Worm (Caenorhabditis elegans) whole organism, L4 larva: Measurements from ENCODE around the gene cysl-4.

Experiments
- R02D3.7 ChIP-seq: fragments of 150-350 bp; sonication (generic microtip); optimal IDR thresholded peaks from 3 replicates; lab custom pipeline; 2014; ENCODE audit warnings: missing biosample characterization, missing genetic modification characterization
- T26A8.4 ChIP-seq: fragments of 200-800 bp; sonication (Bioruptor generic); IDR thresholded peaks from 2 replicates; pipeline ENCODE4 v1.3.6; 2022; ENCODE audit warnings: missing genetic modification characterization, missing compliant biosample characterization
- Y5F2A.4 ChIP-seq: fragments of 200-800 bp; sonication (Bioruptor generic); optimal IDR thresholded peaks from 2 replicates; lab custom pipeline; 2018; ENCODE audit warnings: mild to moderate bottlenecking, missing genetic modification characterization, missing compliant biosample characterization
- aly-2 ChIP-seq: sonication (generic microtip); optimal IDR thresholded peaks from 2 replicates; lab custom pipeline; 2018; ENCODE audit warnings: missing biosample characterization, missing genetic modification characterization
- ama-1 ChIP-seq: fragments of 150-350 bp; optimal IDR thresholded peaks from 2 replicates; lab custom pipeline; 2014; ENCODE audit warnings: inconsistent platforms, mixed read lengths
- arid-1 ChIP-seq: fragments of 200-800 bp; sonication (Bioruptor generic); conservative IDR thresholded peaks from 2 replicates; pipeline ENCODE4 v1.3.6; 2022; ENCODE audit warnings: missing genetic modification reagents, missing genetic modification characterization, missing compliant biosample characterization
- attf-4 ChIP-seq: sonication (generic microtip); optimal IDR thresholded peaks from 3 replicates; lab custom pipeline; 2017; ENCODE audit warnings: missing biosample characterization, missing genetic modification characterization
- ceh-28 ChIP-seq: fragments of 150-350 bp; optimal IDR thresholded peaks from 2 replicates; lab custom pipeline; 2014; ENCODE audit warnings: missing biosample characterization, missing genetic modification reagents, missing genetic modification characterization
- ceh-32 ChIP-seq: sonication (generic microtip); optimal IDR thresholded peaks from 2 replicates; lab custom pipeline; 2016; ENCODE audit warnings: mild to moderate bottlenecking, missing genetic modification characterization, missing compliant biosample characterization; ENCODE audit not compliant: poor library complexity
- ceh-44 ChIP-seq: fragments of 200-800 bp; sonication (Bioruptor generic); IDR thresholded peaks from 2 replicates; pipeline ENCODE4 v1.3.6; 2022; ENCODE audit warnings: missing genetic modification reagents, missing genetic modification characterization, missing compliant biosample characterization
- ceh-82 ChIP-seq: sonication (generic microtip); optimal IDR thresholded peaks from 2 replicates; lab custom pipeline; 2017; ENCODE audit warnings: missing biosample characterization, missing genetic modification characterization
- ces-1 ChIP-seq: fragments of 150-350 bp; sonication (generic microtip); optimal IDR thresholded peaks from 4 replicates; lab custom pipeline; 2014; ENCODE audit warnings: missing biosample characterization, missing genetic modification reagents, missing genetic modification characterization
- cey-2 ChIP-seq: sonication (generic microtip); optimal IDR thresholded peaks from 3 replicates; lab custom pipeline; 2017; ENCODE audit warnings: missing genetic modification characterization, mild to moderate bottlenecking, missing compliant biosample characterization, antibody characterized with exemption, borderline replicate concordance; ENCODE audit not compliant: insufficient read depth
- dmd-6 ChIP-seq: fragments of 200-800 bp; sonication (Bioruptor generic); IDR thresholded peaks from 2 replicates; pipeline ENCODE4 v1.3.6; 2022; ENCODE audit warnings: missing genetic modification reagents, missing genetic modification characterization, missing compliant biosample characterization
- dmd-9 ChIP-seq: fragments of 200-800 bp; sonication (Bioruptor generic); IDR thresholded peaks from 2 replicates; pipeline ENCODE4 v1.3.6; 2022; ENCODE audit warnings: missing genetic modification reagents, missing genetic modification characterization, missing compliant biosample characterization
- duxl-1 ChIP-seq: sonication (generic microtip); optimal IDR thresholded peaks from 2 replicates; lab custom pipeline; 2016; ENCODE audit warnings: mild to moderate bottlenecking, missing genetic modification characterization, moderate library complexity, missing compliant biosample characterization; ENCODE audit not compliant: poor library complexity
- egl-27 ChIP-seq: sonication (generic microtip); optimal IDR thresholded peaks from 3 replicates; lab custom pipeline; 2017; ENCODE audit warnings: missing biosample characterization, missing genetic modification reagents, missing genetic modification characterization
- egl-43 ChIP-seq: fragments of 200-800 bp; sonication (Bioruptor generic); IDR thresholded peaks from 2 replicates; pipeline ENCODE4 v1.3.6; 2022; ENCODE audit warnings: missing genetic modification reagents, missing genetic modification characterization, missing compliant biosample characterization
- fkh-10 ChIP-seq: fragments of 150-350 bp; optimal IDR thresholded peaks from 2 replicates; lab custom pipeline; 2014; ENCODE audit warnings: missing biosample characterization, missing genetic modification reagents, missing genetic modification characterization
- gei-8 ChIP-seq: fragments of 200-800 bp; sonication (Bioruptor generic); optimal IDR thresholded peaks from 2 replicates; lab custom pipeline; 2018; ENCODE audit warnings: mild to moderate bottlenecking, missing genetic modification characterization, missing compliant biosample characterization
- lin-39 ChIP-seq: fragments of 150-350 bp; optimal IDR thresholded peaks from 2 replicates; lab custom pipeline; 2014; ENCODE audit warnings: missing biosample characterization, missing genetic modification reagents, missing genetic modification characterization
- madf-9 ChIP-seq: fragments of 200-800 bp; sonication (Bioruptor generic); conservative IDR thresholded peaks from 2 replicates; pipeline ENCODE4 v1.3.6; 2022; ENCODE audit warnings: missing genetic modification reagents, missing genetic modification characterization, missing compliant biosample characterization
- mxl-2 ChIP-seq: fragments of 200-800 bp; sonication (Bioruptor generic); conservative IDR thresholded peaks from 2 replicates; pipeline ENCODE4 v1.3.6; 2022; ENCODE audit warnings: missing genetic modification reagents, missing genetic modification characterization, missing compliant biosample characterization
- mxl-3 ChIP-seq: fragments of 200-800 bp; sonication (Bioruptor generic); optimal IDR thresholded peaks from 2 replicates; lab custom pipeline; 2018; ENCODE audit warnings: mild to moderate bottlenecking, missing genetic modification characterization, missing compliant biosample characterization
- nhr-102 ChIP-seq: sonication (generic microtip); optimal IDR thresholded peaks from 2 replicates; lab custom pipeline; 2016; ENCODE audit warnings: mild to moderate bottlenecking, missing genetic modification characterization, moderate library complexity, missing compliant biosample characterization
- nhr-11 ChIP-seq: fragments of 150-350 bp; optimal IDR thresholded peaks from 2 replicates; lab custom pipeline; 2014; ENCODE audit warnings: missing biosample characterization, missing genetic modification characterization
- nhr-237 ChIP-seq: sonication (generic microtip); optimal IDR thresholded peaks from 2 replicates; lab custom pipeline; 2017; ENCODE audit warnings: missing biosample characterization, missing genetic modification characterization
- nhr-28 ChIP-seq: fragments of 150-350 bp; optimal IDR thresholded peaks from 2 replicates; lab custom pipeline; 2014; ENCODE audit warnings: missing biosample characterization, missing genetic modification characterization
- nhr-42 ChIP-seq: fragments of 200-800 bp; sonication (Bioruptor generic); IDR thresholded peaks from 2 replicates; pipeline ENCODE4 v1.3.6; 2022; ENCODE audit warnings: missing genetic modification characterization, missing compliant biosample characterization
- nhr-48 ChIP-seq: sonication (generic microtip); optimal IDR thresholded peaks from 2 replicates; lab custom pipeline; 2016; ENCODE audit warnings: mild to moderate bottlenecking, missing genetic modification characterization, missing compliant biosample characterization
- sdz-12 ChIP-seq: fragments of 200-800 bp; sonication (Bioruptor generic); optimal IDR thresholded peaks from 2 replicates; lab custom pipeline; 2018; ENCODE audit warnings: mild to moderate bottlenecking, missing genetic modification characterization, missing compliant biosample characterization
- snpc-4 ChIP-seq: fragments of 150-350 bp; optimal IDR thresholded peaks from 2 replicates; lab custom pipeline; 2014; ENCODE audit warnings: missing biosample characterization, missing genetic modification characterization
- spr-3 ChIP-seq: fragments of 200-800 bp; sonication (Bioruptor generic); optimal IDR thresholded peaks from 2 replicates; lab custom pipeline; 2018; ENCODE audit warnings: mild to moderate bottlenecking, missing genetic modification characterization, missing compliant biosample characterization
- unc-62 ChIP-seq, 3 experiments: fragments of 150-350 bp in 1 of 3; sonication (generic microtip); optimal IDR thresholded peaks in 2 of 3; peaks in 1 of 3; 1 replicate in 1 of 3; 2 replicates in 2 of 3; lab custom pipeline; 2014 to 2017; ENCODE audit warnings: missing biosample characterization in 3 of 3, missing genetic modification characterization in 3 of 3, missing genetic modification reagents in 3 of 3, missing genotype in 1 of 3
- zag-1 ChIP-seq: fragments of 150-350 bp; optimal IDR thresholded peaks from 2 replicates; lab custom pipeline; 2014; ENCODE audit warnings: missing biosample characterization, missing genetic modification characterization
- zfp-2 ChIP-seq: sonication (generic microtip); optimal IDR thresholded peaks from 2 replicates; lab custom pipeline; 2016; ENCODE audit warnings: mild to moderate bottlenecking, missing genetic modification characterization, missing compliant biosample characterization
- zip-2 ChIP-seq: fragments of 150-350 bp; optimal IDR thresholded peaks from 2 replicates; lab custom pipeline; 2014; ENCODE audit warnings: missing biosample characterization, missing genetic modification characterization
- ztf-11 ChIP-seq: fragments of 150-350 bp; optimal IDR thresholded peaks from 2 replicates; lab custom pipeline; 2014; ENCODE audit warnings: missing biosample characterization, missing genetic modification characterization

Gene cysl-4

DNA sequence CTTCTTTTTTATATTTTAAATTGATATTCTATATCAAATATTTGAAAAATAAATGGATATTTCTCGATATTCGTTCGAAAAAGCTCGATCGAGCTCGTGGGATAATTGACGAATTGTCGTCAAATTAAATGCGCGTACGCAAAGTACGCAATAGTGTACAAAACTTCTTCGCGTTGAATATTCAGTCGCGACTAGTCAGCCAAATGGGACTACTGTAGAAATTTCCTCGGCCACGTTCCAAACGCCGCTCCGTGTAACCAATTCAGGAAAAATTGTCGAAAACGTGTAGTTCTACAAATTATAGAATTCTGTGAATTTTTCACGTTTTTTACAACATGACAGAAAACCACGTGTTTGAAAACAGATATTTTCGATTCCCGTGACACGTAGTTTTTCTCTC lies 3.7 kb downstream of the cysl-4 start (continued):
- TF ChIP-seq ceh-44 (GFP tag; lab: Robert Waterston, UW) (no peak), unc-62 (GFP tag; optimal IDR thresholded peaks at IDR 0.05 in 1 of 2; lab: Kevin White, UChicago) (peak in 1 of 2 experiments; percentile 80), unc-62 (tag; optimal IDR thresholded peaks at IDR 0.05; lab: Kevin White, UChicago) (no peak), nhr-102 (tag; lab: Kevin White, UChicago) (peak; percentile 70), nhr-48 (tag; lab: Kevin White, UChicago) (no peak), ces-1 (GFP tag; lab: Kevin White, UChicago) (no peak), egl-27 (tag; lab: Kevin White, UChicago) (no peak), T26A8.4 (GFP tag; lab: Robert Waterston, UW) (peak; percentile 67), lin-39 (tag; lab: Kevin White, UChicago) (no peak), cey-2 (tag; lab: Kevin White, UChicago) (no peak), nhr-28 (tag; lab: Kevin White, UChicago) (peak; percentile 54), madf-9 (GFP tag; lab: Robert Waterston, UW) (0 out of 2 replicates have a peak, but pooled peaks have one; percentile 33), attf-4 (tag; lab: Kevin White, UChicago) (no peak), ceh-82 (tag; lab: Kevin White, UChicago) (no peak), duxl-1 (tag; lab: Kevin White, UChicago) (peak; percentile 64)

DNA sequence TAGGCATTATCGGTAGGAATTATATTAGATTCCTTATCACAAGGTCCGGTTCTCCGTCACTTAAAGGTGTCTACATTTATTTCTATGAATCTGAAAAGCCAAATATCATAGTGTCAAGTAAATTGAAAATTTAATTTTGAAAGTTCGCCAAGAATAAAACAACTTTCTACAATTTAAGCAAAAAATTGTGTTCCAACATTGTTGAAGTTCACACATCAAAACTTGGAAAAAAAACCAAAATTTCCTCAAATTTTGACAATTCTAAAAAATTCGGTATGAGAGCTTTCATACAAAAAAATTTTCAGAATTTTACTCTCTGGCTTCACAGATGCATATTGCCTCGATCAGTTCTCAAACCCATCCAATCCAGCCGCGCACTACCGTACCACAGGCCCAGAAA lies 7.0 kb downstream of the cysl-4 start, which contains the start of gene F59A7.7:
TSS of gene F59A7.7 (plus strand) at position 301 of the 400 bp plus-strand sequence.
- TF ChIP-seq gei-8 (no peak), fkh-10 (GFP tag; lab: Kevin White, UChicago) (no peak), ztf-11 (no peak), R02D3.7 (tag; lab: Kevin White, UChicago) (no peak), dmd-6 (no peak), dmd-9 (no peak), mxl-2 (no peak), sdz-12 (no peak), zfp-2 (tag; lab: Kevin White, UChicago) (no peak), ama-1 (lab: Kevin White, UChicago) (no peak), attf-4 (tag; lab: Kevin White, UChicago) (no peak)

DNA sequence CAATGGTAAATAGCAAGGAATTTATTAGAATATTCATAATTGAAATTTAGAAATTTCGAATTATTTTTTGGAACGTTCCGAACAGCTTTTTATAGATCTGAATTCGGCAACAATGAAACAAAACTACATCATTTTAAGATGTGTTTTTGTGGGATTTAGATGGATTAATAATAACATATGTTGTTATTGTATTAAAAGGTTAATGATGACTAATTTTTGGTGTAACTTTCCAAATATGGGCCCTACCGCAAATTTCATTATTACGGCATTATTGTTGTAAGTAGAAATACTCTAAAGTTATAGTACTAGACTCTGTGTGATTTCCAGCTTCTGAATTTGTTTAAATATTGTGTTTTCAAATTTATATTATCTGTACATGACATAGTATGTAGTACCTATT lies 9.1 kb downstream of the cysl-4 start, which contains the start of gene F59A7.11:
TSS of gene F59A7.11 (minus strand) at position 101 of the 400 bp plus-strand sequence.
- TF ChIP-seq dmd-9, result no peak
- TF ChIP-seq spr-3 (GFP tag; lab: Kevin White, UChicago), result no peak
- no peak for TF ChIP-seq nhr-42 (GFP tag; lab: Robert Waterston, UW)
- TF ChIP-seq ceh-32 (tag; lab: Kevin White, UChicago), result no peak
- TF ChIP-seq zip-2 (tag; lab: Kevin White, UChicago), result no peak
- no peak for TF ChIP-seq ces-1 (GFP tag; lab: Kevin White, UChicago)
- TF ChIP-seq nhr-237 (tag; lab: Kevin White, UChicago), result no peak
- TF ChIP-seq zag-1 (tag; lab: Kevin White, UChicago), result no peak
- no peak for TF ChIP-seq mxl-3
- no peak for TF ChIP-seq ceh-28 (tag; lab: Kevin White, UChicago)
- no peak for TF ChIP-seq Y5F2A.4 (GFP tag; lab: Kevin White, UChicago)
- no peak for TF ChIP-seq aly-2 (tag; lab: Kevin White, UChicago)
- no peak for TF ChIP-seq egl-43 (GFP tag; lab: Robert Waterston, UW)
- TF ChIP-seq arid-1, result no peak
- no peak for TF ChIP-seq nhr-11 (tag; lab: Kevin White, UChicago)
- no peak for TF ChIP-seq dmd-6
- TF ChIP-seq snpc-4 (tag; lab: Kevin White, UChicago), result no peak
- TF ChIP-seq, all 104 proteins: peak for 0
